Worm (Caenorhabditis elegans) whole organism, L3 larva: ENCODE data around the gene vha-2.
A peak's percentile ranks its signal among the peaks of the same experiment; 100 is the strongest.

Experiments used
- R02D3.7 ChIP-seq: fragments of 150-350 bp; optimal IDR thresholded peaks from 2 replicates; lab custom pipeline; 2014; ENCODE audit warnings: missing biosample characterization, missing genetic modification characterization
- ZK546.5 ChIP-seq: sonication (generic microtip); optimal IDR thresholded peaks from 2 replicates; lab custom pipeline; 2017; ENCODE audit warnings: missing biosample characterization, missing genetic modification characterization
- aly-2 ChIP-seq: fragments of 150-350 bp; optimal IDR thresholded peaks from 2 replicates; lab custom pipeline; 2014; ENCODE audit warnings: missing biosample characterization, missing genetic modification characterization
- ama-1 ChIP-seq: fragments of 150-350 bp; optimal IDR thresholded peaks from 2 replicates; lab custom pipeline; 2018
- ceh-16 ChIP-seq: sonication (generic microtip); optimal IDR thresholded peaks from 2 replicates; lab custom pipeline; 2017; ENCODE audit warnings: missing biosample characterization, missing genetic modification characterization
- ceh-28 ChIP-seq: fragments of 150-350 bp; optimal IDR thresholded peaks from 2 replicates; lab custom pipeline; 2014; ENCODE audit warnings: missing biosample characterization, missing genetic modification reagents, missing genetic modification characterization
- ceh-82 ChIP-seq: fragments of 150-350 bp; optimal IDR thresholded peaks from 2 replicates; lab custom pipeline; 2014; ENCODE audit warnings: missing biosample characterization, missing genetic modification characterization
- ceh-9 ChIP-seq: sonication (generic microtip); optimal IDR thresholded peaks from 2 replicates; lab custom pipeline; 2018; ENCODE audit warnings: missing biosample characterization, missing genetic modification characterization
- daf-12 ChIP-seq: fragments of 150-350 bp; optimal IDR thresholded peaks from 2 replicates; lab custom pipeline; 2014; ENCODE audit warnings: missing biosample characterization, missing genetic modification reagents, missing genetic modification characterization
- egl-27 ChIP-seq: sonication (generic microtip); optimal IDR thresholded peaks from 4 replicates; lab custom pipeline; 2017; ENCODE audit warnings: missing biosample characterization, missing genetic modification reagents, missing genetic modification characterization
- egl-5 ChIP-seq: fragments of 150-350 bp; optimal IDR thresholded peaks from 2 replicates; lab custom pipeline; 2017; ENCODE audit warnings: missing biosample characterization, missing genetic modification reagents, missing genetic modification characterization, inconsistent platforms
- elt-1 ChIP-seq: fragments of 150-350 bp; optimal IDR thresholded peaks from 2 replicates; lab custom pipeline; 2014; ENCODE audit warnings: missing biosample characterization, missing genetic modification characterization
- elt-2 ChIP-seq: sonication (generic microtip); optimal IDR thresholded peaks from 2 replicates; lab custom pipeline; 2016; ENCODE audit warnings: missing genetic modification reagents, mild to moderate bottlenecking, missing genetic modification characterization, missing compliant biosample characterization
- eor-1 ChIP-seq, 2 experiments: fragments of 150-350 bp; optimal IDR thresholded peaks; 2 replicates each; lab custom pipeline; 2014 to 2018; ENCODE audit warnings: missing biosample characterization in 2 of 2, missing genetic modification characterization in 2 of 2
- fkh-2 ChIP-seq: fragments of 150-350 bp; optimal IDR thresholded peaks from 2 replicates; lab custom pipeline; 2014; ENCODE audit warnings: missing biosample characterization, missing genetic modification reagents, missing genetic modification characterization
- hmg-11 ChIP-seq: sonication (generic microtip); optimal IDR thresholded peaks from 2 replicates; lab custom pipeline; 2016; ENCODE audit warnings: missing genetic modification characterization, missing compliant biosample characterization
- lin-39 ChIP-seq: fragments of 150-350 bp; optimal IDR thresholded peaks from 2 replicates; lab custom pipeline; 2018; ENCODE audit warnings: missing biosample characterization, missing genetic modification reagents, missing genetic modification characterization
- lsy-12 ChIP-seq: sonication (generic microtip); optimal IDR thresholded peaks from 2 replicates; lab custom pipeline; 2016; ENCODE audit warnings: mild to moderate bottlenecking, missing genetic modification characterization, missing compliant biosample characterization
- mdl-1 ChIP-seq: fragments of 150-350 bp; optimal IDR thresholded peaks from 2 replicates; lab custom pipeline; 2014; ENCODE audit warnings: missing biosample characterization, missing genetic modification characterization
- nfya-1 ChIP-seq: sonication (generic microtip); optimal IDR thresholded peaks from 2 replicates; lab custom pipeline; 2017; ENCODE audit warnings: missing genetic modification characterization, mild to moderate bottlenecking, missing compliant biosample characterization, antibody characterized with exemption, moderate library complexity; ENCODE audit not compliant: insufficient read depth
- nhr-11 ChIP-seq: fragments of 150-350 bp; optimal IDR thresholded peaks from 2 replicates; lab custom pipeline; 2014; ENCODE audit warnings: missing biosample characterization, missing genetic modification characterization
- nhr-23 ChIP-seq: fragments of 150-350 bp; optimal IDR thresholded peaks from 2 replicates; lab custom pipeline; 2014; ENCODE audit warnings: missing biosample characterization, missing genetic modification reagents, missing genetic modification characterization
- nhr-25 ChIP-seq: sonication (generic microtip); optimal IDR thresholded peaks from 2 replicates; lab custom pipeline; 2017; ENCODE audit warnings: missing biosample characterization, missing genetic modification characterization
- nhr-28 ChIP-seq: fragments of 150-350 bp; optimal IDR thresholded peaks from 2 replicates; lab custom pipeline; 2014; ENCODE audit warnings: missing biosample characterization, missing genetic modification characterization
- nhr-43 ChIP-seq: sonication (generic microtip); optimal IDR thresholded peaks from 2 replicates; lab custom pipeline; 2016; ENCODE audit warnings: mild to moderate bottlenecking, missing genetic modification characterization, missing compliant biosample characterization; ENCODE audit not compliant: poor library complexity, severe bottlenecking
- nhr-67 ChIP-seq: fragments of 150-350 bp; optimal IDR thresholded peaks from 2 replicates; lab custom pipeline; 2014; ENCODE audit warnings: missing biosample characterization, missing genetic modification characterization
- pha-4 ChIP-seq: fragments of 150-350 bp; optimal IDR thresholded peaks from 2 replicates; lab custom pipeline; 2014; ENCODE audit warnings: missing biosample characterization, missing genetic modification reagents, missing genetic modification characterization
- pqm-1 ChIP-seq: fragments of 150-350 bp; optimal IDR thresholded peaks from 2 replicates; lab custom pipeline; 2017; ENCODE audit warnings: missing biosample characterization, missing genetic modification characterization, inconsistent platforms
- sea-2 ChIP-seq: fragments of 150-350 bp; sonication (generic microtip); optimal IDR thresholded peaks from 4 replicates; lab custom pipeline; 2014; ENCODE audit warnings: missing biosample characterization, missing genetic modification reagents, missing genetic modification characterization
- skn-1 ChIP-seq: fragments of 150-350 bp; optimal IDR thresholded peaks from 2 replicates; lab custom pipeline; 2014; ENCODE audit warnings: missing biosample characterization, missing genetic modification characterization
- tbx-2 ChIP-seq: sonication (generic microtip); optimal IDR thresholded peaks from 2 replicates; lab custom pipeline; 2016; ENCODE audit warnings: mild to moderate bottlenecking, missing genetic modification characterization, missing compliant biosample characterization
- unc-62 ChIP-seq: fragments of 150-350 bp; sonication (generic microtip); optimal IDR thresholded peaks from 4 replicates; lab custom pipeline; 2014; ENCODE audit warnings: missing biosample characterization, missing genetic modification reagents, missing genetic modification characterization

vha-2 gene

ce11 chrIII:9748694-9749093 is 33.3 kb upstream of the vha-2 start, which contains the start of gene T05G5.4:
T05G5.4 (plus strand) TSS chrIII:9748934.
- no peak for TF ChIP-seq nhr-23 (tag; lab: Kevin White, UChicago)
- TF ChIP-seq ceh-82 (tag; lab: Kevin White, UChicago): no peak
- TF ChIP-seq sea-2 (GFP tag; lab: Kevin White, UChicago): no peak
- TF ChIP-seq ceh-9 (tag; lab: Kevin White, UChicago): no peak
- TF ChIP-seq ceh-16 (tag; lab: Kevin White, UChicago): no peak
- no peak for TF ChIP-seq hmg-11 (tag; lab: Kevin White, UChicago)
- TF ChIP-seq unc-62: no peak

ce11 chrIII:9751074-9751473 is 30.9 kb upstream of the vha-2 start, which contains the start of gene T05G5.5:
T05G5.5 (minus strand) TSS chrIII:9751432.
- peak; percentile 59 for TF ChIP-seq ama-1
- peak; percentile 79 for TF ChIP-seq nhr-43 (tag; lab: Kevin White, UChicago)
- TF ChIP-seq elt-2 (tag; lab: Kevin White, UChicago): peak; percentile 5
- no peak for TF ChIP-seq aly-2 (tag; lab: Kevin White, UChicago)

ce11 chrIII:9752852-9753251 is 29.1 kb upstream of the vha-2 start, which contains the start of gene ech-6:
ech-6 (minus strand) TSS chrIII:9752883.
- TF ChIP-seq skn-1 (tag; lab: Kevin White, UChicago) (no peak), eor-1 (tag; optimal IDR thresholded peaks at IDR 0.05; lab: Kevin White, UChicago) (no peak), ceh-28 (tag; lab: Kevin White, UChicago) (no peak), lsy-12 (tag; lab: Kevin White, UChicago) (peak; percentile 4), pqm-1 (tag; lab: Kevin White, UChicago) (peak; percentile 35), nhr-43 (tag; lab: Kevin White, UChicago) (peak; percentile 70), nhr-67 (tag; lab: Kevin White, UChicago) (no peak), nhr-28 (tag; lab: Kevin White, UChicago) (no peak), pha-4 (tag; lab: Kevin White, UChicago) (peak; percentile 65), ama-1 (peak; percentile 7), nfya-1 (tag; lab: Kevin White, UChicago) (peak; percentile 20), ZK546.5 (tag; lab: Kevin White, UChicago) (no peak), unc-62 (no peak), elt-2 (tag; lab: Kevin White, UChicago) (peak; percentile 40)

ce11 chrIII:9757414-9757813 is 24.6 kb upstream of the vha-2 start, which contains the start of gene vps-53:
vps-53 (minus strand) TSS chrIII:9757514.
- TF ChIP-seq R02D3.7 (tag; lab: Kevin White, UChicago): no peak
- no peak for TF ChIP-seq unc-62
- no peak for TF ChIP-seq nhr-43 (tag; lab: Kevin White, UChicago)
- TF ChIP-seq sea-2 (GFP tag; lab: Kevin White, UChicago): no peak
- TF ChIP-seq, all 47 proteins: peak for 0

- TF ChIP-seq tbx-2 (tag; lab: Kevin White, UChicago) (no peak), egl-5 (no peak), nhr-25 (tag; lab: Kevin White, UChicago) (no peak), egl-27 (tag; lab: Kevin White, UChicago) (no peak), nhr-43 (tag; lab: Kevin White, UChicago) (no peak), nhr-11 (tag; lab: Kevin White, UChicago) (no peak), elt-2 (tag; lab: Kevin White, UChicago) (no peak), elt-1 (tag; lab: Kevin White, UChicago) (no peak), mdl-1 (no peak), daf-12 (no peak), fkh-2 (no peak), sea-2 (GFP tag; lab: Kevin White, UChicago) (no peak), pqm-1 (tag; lab: Kevin White, UChicago) (no peak), lin-39 (tag; lab: Kevin White, UChicago) (no peak)
Measured at ce11 chrIII:9758848-9759247, 23.1 kb upstream of the vha-2 start, which contains the start of gene rmd-1. rmd-1 (plus strand) TSS chrIII:9759094.
